Worm (Caenorhabditis elegans) whole organism, young adult: ENCODE data around the gene swd-2.2.
A peak's percentile ranks its signal among the peaks of the same experiment; 100 is the strongest.

Source experiments
- B0336.3 ChIP-seq: fragments of 200-800 bp; sonication (Bioruptor generic); IDR thresholded peaks from 2 replicates; pipeline ENCODE4 v1.3.6; 2022; ENCODE audit warnings: missing genetic modification characterization, missing compliant biosample characterization
- F10E7.11 ChIP-seq: sonication (generic microtip); optimal IDR thresholded peaks from 2 replicates; lab custom pipeline; 2017; ENCODE audit warnings: mild to moderate bottlenecking, missing genetic modification characterization, moderate library complexity, missing compliant biosample characterization
- F33H1.4 ChIP-seq: fragments of 200-800 bp; sonication (Bioruptor generic); IDR thresholded peaks from 2 replicates; pipeline ENCODE4 v1.3.6; 2022; ENCODE audit warnings: missing genetic modification reagents, missing genetic modification characterization, missing compliant biosample characterization
- F39B2.1 ChIP-seq: fragments of 200-800 bp; sonication (Bioruptor generic); IDR thresholded peaks from 2 replicates; pipeline ENCODE4 v1.3.6; 2022; ENCODE audit warnings: missing genetic modification reagents, missing genetic modification characterization, missing compliant biosample characterization
- F57A8.1 ChIP-seq: fragments of 200-800 bp; sonication (Bioruptor generic); optimal IDR thresholded peaks from 2 replicates; lab custom pipeline; 2018; ENCODE audit warnings: mild to moderate bottlenecking, missing genetic modification characterization, moderate library complexity, missing compliant biosample characterization
- K11D2.4 ChIP-seq: fragments of 200-800 bp; sonication (Bioruptor generic); IDR thresholded peaks from 2 replicates; pipeline ENCODE4 v1.3.6; 2022; ENCODE audit warnings: missing genetic modification reagents, missing genetic modification characterization, missing compliant biosample characterization
- K12H6.12 ChIP-seq: fragments of 200-800 bp; sonication (Bioruptor generic); optimal IDR thresholded peaks from 2 replicates; lab custom pipeline; 2018; ENCODE audit warnings: mild to moderate bottlenecking, missing genetic modification characterization, missing compliant biosample characterization
- T07F8.4 ChIP-seq: sonication (generic microtip); optimal IDR thresholded peaks from 2 replicates; lab custom pipeline; 2016; ENCODE audit warnings: mild to moderate bottlenecking, missing genetic modification characterization, moderate library complexity, missing compliant biosample characterization
- Y67H2A.10 ChIP-seq: fragments of 200-800 bp; sonication (Bioruptor generic); conservative IDR thresholded peaks from 2 replicates; pipeline ENCODE4 v1.3.6; 2022; ENCODE audit warnings: missing genetic modification reagents, missing genetic modification characterization, missing compliant biosample characterization
- ZK185.1 ChIP-seq: sonication (generic microtip); optimal IDR thresholded peaks from 2 replicates; lab custom pipeline; 2016; ENCODE audit warnings: mild to moderate bottlenecking, missing genetic modification characterization, missing compliant biosample characterization; ENCODE audit not compliant: poor library complexity, severe bottlenecking
- attf-5 ChIP-seq: fragments of 200-800 bp; sonication (Bioruptor generic); optimal IDR thresholded peaks from 2 replicates; lab custom pipeline; 2018; ENCODE audit warnings: mild to moderate bottlenecking, missing genetic modification characterization, missing compliant biosample characterization
- cebp-1 ChIP-seq, 2 experiments: fragments of 200-800 bp in 1 of 2; sonication (Bioruptor generic) in 1 of 2; sonication (generic microtip) in 1 of 2; IDR thresholded peaks in 1 of 2; optimal IDR thresholded peaks in 1 of 2; 2 replicates each; pipeline versions ENCODE4 v1.3.6 to Lab custom; 2017 to 2022; ENCODE audit warnings: missing compliant biosample characterization in 2 of 2, missing genetic modification characterization in 2 of 2, mild to moderate bottlenecking in 1 of 2, missing genetic modification reagents in 1 of 2, moderate library complexity in 1 of 2
- ceh-91 ChIP-seq: fragments of 200-800 bp; sonication (Bioruptor generic); IDR thresholded peaks from 2 replicates; pipeline ENCODE4 v1.3.6; 2022; ENCODE audit warnings: missing genetic modification reagents, missing genetic modification characterization, missing compliant biosample characterization
- egl-18 ChIP-seq: fragments of 200-800 bp; sonication (Bioruptor generic); IDR thresholded peaks from 2 replicates; pipeline ENCODE4 v1.3.6; 2022; ENCODE audit warnings: missing genetic modification reagents, missing genetic modification characterization, missing compliant biosample characterization
- ets-4 ChIP-seq: fragments of 200-800 bp; sonication (Bioruptor generic); optimal IDR thresholded peaks from 2 replicates; lab custom pipeline; 2018; ENCODE audit warnings: mild to moderate bottlenecking, missing genetic modification characterization, missing compliant biosample characterization
- fkh-3 ChIP-seq: sonication (generic microtip); optimal IDR thresholded peaks from 2 replicates; lab custom pipeline; 2016; ENCODE audit warnings: mild to moderate bottlenecking, missing genetic modification characterization, missing compliant biosample characterization
- hlh-12 ChIP-seq: sonication (generic microtip); optimal IDR thresholded peaks from 2 replicates; lab custom pipeline; 2016; ENCODE audit warnings: missing genetic modification characterization, missing compliant biosample characterization
- hmg-1.2 ChIP-seq: fragments of 200-800 bp; sonication (Bioruptor generic); IDR thresholded peaks from 2 replicates; pipeline ENCODE4 v1.3.6; 2022; ENCODE audit warnings: missing genetic modification reagents, missing genetic modification characterization, missing compliant biosample characterization
- lag-1 ChIP-seq: fragments of 200-800 bp; sonication (Bioruptor generic); IDR thresholded peaks from 2 replicates; pipeline ENCODE4 v1.3.6; 2022; ENCODE audit warnings: missing genetic modification reagents, missing genetic modification characterization, missing compliant biosample characterization
- let-526 ChIP-seq: fragments of 200-800 bp; sonication (Bioruptor generic); IDR thresholded peaks from 2 replicates; pipeline ENCODE4 v1.3.6; 2022; ENCODE audit warnings: missing genetic modification reagents, missing genetic modification characterization, missing compliant biosample characterization
- lin-26 ChIP-seq: fragments of 200-800 bp; sonication (Bioruptor generic); IDR thresholded peaks from 2 replicates; pipeline ENCODE4 v1.3.6; 2022; ENCODE audit warnings: missing genetic modification reagents, missing genetic modification characterization, missing compliant biosample characterization
- lin-54 ChIP-seq: fragments of 200-800 bp; sonication (Bioruptor generic); optimal IDR thresholded peaks from 2 replicates; lab custom pipeline; 2018; ENCODE audit warnings: mild to moderate bottlenecking, missing genetic modification characterization, missing compliant biosample characterization
- lir-1 ChIP-seq: fragments of 200-800 bp; sonication (Bioruptor generic); conservative IDR thresholded peaks from 2 replicates; pipeline ENCODE4 v1.3.6; 2022; ENCODE audit warnings: missing genetic modification reagents, missing genetic modification characterization, missing compliant biosample characterization
- lsy-27 ChIP-seq: sonication (generic microtip); optimal IDR thresholded peaks from 2 replicates; lab custom pipeline; 2017; ENCODE audit warnings: missing genetic modification characterization, mild to moderate bottlenecking, missing compliant biosample characterization, antibody characterized with exemption, missing genotype, borderline replicate concordance; ENCODE audit not compliant: insufficient read depth
- madf-10 ChIP-seq: sonication (generic microtip); optimal IDR thresholded peaks from 2 replicates; lab custom pipeline; 2016; ENCODE audit warnings: mild to moderate bottlenecking, missing genetic modification characterization, missing compliant biosample characterization
- madf-6 ChIP-seq: fragments of 200-800 bp; sonication (Bioruptor generic); IDR thresholded peaks from 2 replicates; pipeline ENCODE4 v1.3.6; 2022; ENCODE audit warnings: missing genetic modification reagents, missing genetic modification characterization, missing compliant biosample characterization
- madf-8 ChIP-seq: fragments of 200-800 bp; sonication (Bioruptor generic); conservative IDR thresholded peaks from 2 replicates; pipeline ENCODE4 v1.3.6; 2022; ENCODE audit warnings: missing genetic modification reagents, missing genetic modification characterization, missing compliant biosample characterization
- mes-4 ChIP-seq: sonication (generic microtip); optimal IDR thresholded peaks from 2 replicates; lab custom pipeline; 2016; ENCODE audit warnings: missing genotype, missing genetic modification characterization, missing compliant biosample characterization
- nfya-1 ChIP-seq: sonication (generic microtip); optimal IDR thresholded peaks from 2 replicates; lab custom pipeline; 2017; ENCODE audit warnings: antibody characterized with exemption, missing compliant biosample characterization, missing genetic modification characterization, borderline replicate concordance; ENCODE audit not compliant: insufficient read depth
- nhr-27 ChIP-seq: fragments of 200-800 bp; sonication (Bioruptor generic); optimal IDR thresholded peaks from 2 replicates; lab custom pipeline; 2018; ENCODE audit warnings: mild to moderate bottlenecking, missing genetic modification characterization, moderate library complexity, missing compliant biosample characterization
- nhr-80 ChIP-seq: sonication (generic microtip); optimal IDR thresholded peaks from 2 replicates; lab custom pipeline; 2016; ENCODE audit warnings: missing genetic modification characterization, missing compliant biosample characterization
- nhr-90 ChIP-seq: sonication (generic microtip); optimal IDR thresholded peaks from 2 replicates; lab custom pipeline; 2016; ENCODE audit warnings: missing genotype, mild to moderate bottlenecking, missing genetic modification characterization, missing compliant biosample characterization
- pbrm-1 ChIP-seq: fragments of 200-800 bp; sonication (Bioruptor generic); IDR thresholded peaks from 2 replicates; pipeline ENCODE4 v1.3.6; 2022; ENCODE audit warnings: missing genetic modification reagents, missing genetic modification characterization, missing compliant biosample characterization
- pha-4 ChIP-seq: fragments of 150-350 bp; sonication (generic microtip); optimal IDR thresholded peaks from 2 replicates; lab custom pipeline; 2014; ENCODE audit warnings: missing biosample characterization, missing genetic modification reagents, missing genetic modification characterization
- repo-1 ChIP-seq: sonication (generic microtip); optimal IDR thresholded peaks from 2 replicates; lab custom pipeline; 2017; ENCODE audit warnings: mild to moderate bottlenecking, missing genetic modification characterization, missing compliant biosample characterization
- sdz-38 ChIP-seq: sonication (generic microtip); optimal IDR thresholded peaks from 2 replicates; lab custom pipeline; 2016; ENCODE audit warnings: missing genotype, missing genetic modification characterization, missing compliant biosample characterization
- sea-2 ChIP-seq: fragments of 200-800 bp; sonication (Bioruptor generic); IDR thresholded peaks from 2 replicates; pipeline ENCODE4 v1.3.6; 2022; ENCODE audit warnings: missing genetic modification characterization, missing compliant biosample characterization
- snpc-1.1 ChIP-seq: sonication (generic microtip); optimal IDR thresholded peaks from 2 replicates; lab custom pipeline; 2017; ENCODE audit warnings: missing genetic modification characterization, mild to moderate bottlenecking, missing compliant biosample characterization, antibody characterized with exemption, moderate library complexity, missing genotype, missing genetic modification reagents; ENCODE audit not compliant: insufficient read depth
- snpc-4 ChIP-seq, 5 experiments: fragments of 150-350 bp in 1 of 5; sonication (generic microtip) in 4 of 5; optimal IDR thresholded peaks; 2 replicates each; lab custom pipeline; 2014 to 2018; ENCODE audit warnings: missing genetic modification characterization in 5 of 5, missing biosample characterization in 3 of 5, antibody characterized with exemption in 2 of 5, mild to moderate bottlenecking in 2 of 5, missing compliant biosample characterization in 2 of 5, missing genotype in 2 of 5, moderate library complexity in 2 of 5, missing genetic modification reagents in 1 of 5
- tbp1 ChIP-seq: fragments of 200-800 bp; sonication (Bioruptor generic); optimal IDR thresholded peaks from 2 replicates; lab custom pipeline; 2018; ENCODE audit warnings: mild to moderate bottlenecking, missing genetic modification characterization, missing compliant biosample characterization
- tbx-9 ChIP-seq: sonication (generic microtip); optimal IDR thresholded peaks from 2 replicates; lab custom pipeline; 2016; ENCODE audit warnings: borderline replicate concordance, missing genetic modification characterization, inconsistent platforms, missing compliant biosample characterization
- tlf-1 ChIP-seq: fragments of 200-800 bp; sonication (Bioruptor generic); optimal IDR thresholded peaks from 2 replicates; lab custom pipeline; 2018; ENCODE audit warnings: mild to moderate bottlenecking, missing genetic modification characterization, missing compliant biosample characterization
- unc-62 ChIP-seq: fragments of 150-350 bp; optimal IDR thresholded peaks from 2 replicates; lab custom pipeline; 2014; ENCODE audit warnings: missing biosample characterization, missing genetic modification reagents, missing genetic modification characterization
- xnd-1 ChIP-seq: sonication (generic microtip); optimal IDR thresholded peaks from 2 replicates; lab custom pipeline; 2016; ENCODE audit warnings: missing genotype, missing genetic modification reagents, missing genetic modification characterization, missing compliant biosample characterization
- ztf-18 ChIP-seq: sonication (generic microtip); optimal IDR thresholded peaks from 2 replicates; lab custom pipeline; 2016; ENCODE audit warnings: missing genotype, mild to moderate bottlenecking, missing genetic modification characterization, missing compliant biosample characterization

swd-2.2 gene

DNA sequence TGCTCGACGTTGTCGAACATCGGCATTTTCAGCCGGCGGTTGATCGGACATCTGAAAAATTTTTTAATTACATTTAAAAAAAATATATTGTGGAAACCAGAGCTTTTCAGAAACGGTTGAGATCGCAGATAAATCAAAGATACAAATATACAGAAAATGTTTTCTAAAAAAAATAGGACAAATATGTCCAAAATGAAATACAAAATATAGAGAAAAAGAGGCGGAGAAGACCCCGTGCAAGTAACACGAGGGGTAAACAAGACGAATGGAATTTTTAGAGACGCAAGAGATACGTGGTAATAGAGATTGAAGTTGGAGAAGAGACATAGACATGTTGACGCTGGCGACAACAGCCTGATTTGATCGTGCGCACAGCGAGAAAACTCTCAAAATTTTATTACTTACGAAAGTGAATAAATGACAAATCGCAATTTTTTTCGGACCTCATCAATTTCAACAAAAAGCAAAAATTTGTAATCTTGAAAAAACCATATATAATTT lies 41.5 kb downstream of the swd-2.2 start, which contains the start of gene cdgs-1 (continued):
- TF ChIP-seq T07F8.4 (tag; lab: Kevin White, UChicago) = no peak
- TF ChIP-seq sdz-38 (tag; lab: Kevin White, UChicago) = no peak
- TF ChIP-seq nhr-90 (tag; lab: Kevin White, UChicago) = no peak
- TF ChIP-seq repo-1 (tag; lab: Kevin White, UChicago) = no peak
- no peak for TF ChIP-seq Y67H2A.10
- no peak for TF ChIP-seq hlh-12 (tag; lab: Kevin White, UChicago)
- peak; percentile 18 for TF ChIP-seq nhr-80 (tag; lab: Kevin White, UChicago)
- TF ChIP-seq ztf-18 (tag; lab: Kevin White, UChicago) = no peak
- peak; percentile 4 for TF ChIP-seq K12H6.12
- TF ChIP-seq ZK185.1 = no peak
- peak; percentile 29 for TF ChIP-seq tbp1 (GFP tag; lab: Kevin White, UChicago)
- TF ChIP-seq lir-1 (GFP tag; lab: Robert Waterston, UW) = no peak
- no peak for TF ChIP-seq ets-4
- no peak for TF ChIP-seq nfya-1 (tag; lab: Kevin White, UChicago)
- no peak for TF ChIP-seq pha-4 (tag; lab: Kevin White, UChicago)
- peak; percentile 51 for TF ChIP-seq attf-5 (GFP tag; lab: Kevin White, UChicago)
- no peak for TF ChIP-seq madf-6 (GFP tag; lab: Robert Waterston, UW)
- no peak for TF ChIP-seq madf-8 (GFP tag; lab: Robert Waterston, UW)
- no peak for TF ChIP-seq nhr-27 (tag; lab: Kevin White, UChicago)
- no peak for TF ChIP-seq snpc-4 (GFP tag; optimal IDR thresholded peaks at IDR 0.05; lab: Kevin White, UChicago)
- TF ChIP-seq snpc-4 (tag; optimal IDR thresholded peaks at IDR 0.05; lab: Kevin White, UChicago) = peak in 1 of 4 experiments; percentile 17
- TF ChIP-seq snpc-1.1 = no peak
- TF ChIP-seq tbx-9 = no peak
- TF ChIP-seq F57A8.1 = no peak
- TF ChIP-seq cebp-1 (GFP tag; IDR thresholded peaks at IDR 0.05; lab: Robert Waterston, UW) = no peak
- peak; percentile 60 for TF ChIP-seq cebp-1 (tag; optimal IDR thresholded peaks at IDR 0.05; lab: Kevin White, UChicago)
- TF ChIP-seq hmg-1.2 (GFP tag; lab: Robert Waterston, UW) = peak; percentile 87; the same call in 1 of the 2 replicates
- TF ChIP-seq tlf-1 (GFP tag; lab: Kevin White, UChicago) = no peak
- no peak for TF ChIP-seq fkh-3 (tag; lab: Kevin White, UChicago)

DNA sequence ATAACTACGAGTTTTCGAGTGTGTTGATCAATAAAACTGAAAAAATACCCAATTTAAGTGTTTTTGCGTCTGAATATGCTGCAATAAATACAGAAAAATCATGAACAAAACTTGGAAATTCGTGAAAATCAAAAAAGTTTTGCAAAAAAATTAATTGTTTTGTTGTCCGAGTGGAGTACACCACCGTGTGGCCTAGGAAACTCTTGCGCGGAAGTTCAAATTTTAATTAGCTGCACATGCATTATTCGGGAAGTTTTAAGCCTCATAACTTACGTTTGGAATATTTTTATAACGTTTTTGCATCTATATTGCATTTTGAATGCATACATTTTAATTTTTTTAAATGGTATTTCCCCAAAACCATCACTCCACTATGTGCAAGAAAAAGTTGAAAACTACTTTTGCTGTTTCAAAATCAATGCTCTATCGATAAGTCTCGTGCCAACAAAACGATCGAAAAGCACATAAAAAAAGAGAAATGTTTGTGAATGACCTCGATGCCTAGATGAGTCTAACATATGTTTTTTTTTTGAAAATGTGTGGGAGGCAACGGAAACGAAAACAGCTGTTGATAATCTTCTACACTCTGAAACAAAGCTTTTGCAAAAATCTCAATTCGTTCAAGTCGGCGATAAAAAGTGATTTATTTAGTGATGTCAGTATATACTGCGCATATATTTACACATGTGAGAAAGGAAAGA lies 42.3 kb downstream of the swd-2.2 start:
- no peak for TF ChIP-seq lsy-27 (tag; lab: Kevin White, UChicago)
- no peak for TF ChIP-seq egl-18
- no peak for TF ChIP-seq madf-10
- TF ChIP-seq B0336.3 (GFP tag; lab: Robert Waterston, UW) = no peak
- TF ChIP-seq tlf-1 (GFP tag; lab: Kevin White, UChicago) = no peak
- no peak for TF ChIP-seq nhr-80 (tag; lab: Kevin White, UChicago)
- TF ChIP-seq unc-62 (GFP tag; lab: Kevin White, UChicago) = no peak
- peak; percentile 89 for TF ChIP-seq lin-54 (GFP tag; lab: Kevin White, UChicago)
- TF ChIP-seq F10E7.11 = no peak
- peak; percentile 41 for TF ChIP-seq ZK185.1
- TF ChIP-seq lag-1 = no peak
- TF ChIP-seq tbx-9 = no peak
- no peak for TF ChIP-seq mes-4 (tag; lab: Kevin White, UChicago)
- no peak for TF ChIP-seq F39B2.1 (GFP tag; lab: Robert Waterston, UW)
- TF ChIP-seq K11D2.4 = no peak
- no peak for TF ChIP-seq lin-26 (GFP tag; lab: Robert Waterston, UW)
- peak; percentile 34; the same call in 1 of the 2 replicates for TF ChIP-seq F33H1.4
- no peak for TF ChIP-seq sea-2 (GFP tag; lab: Robert Waterston, UW)
- 0 out of 2 replicates have a peak, but pooled peaks have one; percentile 46 for TF ChIP-seq let-526 (GFP tag; lab: Robert Waterston, UW)
- TF ChIP-seq sdz-38 (tag; lab: Kevin White, UChicago) = no peak
- peak; percentile 26 for TF ChIP-seq xnd-1 (tag; lab: Kevin White, UChicago)
- TF ChIP-seq pbrm-1 (GFP tag; lab: Robert Waterston, UW) = no peak
- no peak for TF ChIP-seq ceh-91 (GFP tag; lab: Robert Waterston, UW)
